Worm (Caenorhabditis elegans) whole organism, L3 larva: ENCODE data around the gene unc-103.
A peak's percentile ranks its signal among the peaks of the same experiment; 100 is the strongest.

ENCODE experiments used
- R02D3.7 ChIP-seq: fragments of 150-350 bp; optimal IDR thresholded peaks from 2 replicates; lab custom pipeline; 2014; ENCODE audit warnings: missing biosample characterization, missing genetic modification characterization
- ZK546.5 ChIP-seq: sonication (generic microtip); optimal IDR thresholded peaks from 2 replicates; lab custom pipeline; 2017; ENCODE audit warnings: missing biosample characterization, missing genetic modification characterization
- aly-2 ChIP-seq: fragments of 150-350 bp; optimal IDR thresholded peaks from 2 replicates; lab custom pipeline; 2014; ENCODE audit warnings: missing biosample characterization, missing genetic modification characterization
- ama-1 ChIP-seq: fragments of 150-350 bp; optimal IDR thresholded peaks from 2 replicates; lab custom pipeline; 2018
- ceh-16 ChIP-seq: sonication (generic microtip); optimal IDR thresholded peaks from 2 replicates; lab custom pipeline; 2017; ENCODE audit warnings: missing biosample characterization, missing genetic modification characterization
- ceh-28 ChIP-seq: fragments of 150-350 bp; optimal IDR thresholded peaks from 2 replicates; lab custom pipeline; 2014; ENCODE audit warnings: missing biosample characterization, missing genetic modification reagents, missing genetic modification characterization
- ceh-82 ChIP-seq: fragments of 150-350 bp; optimal IDR thresholded peaks from 2 replicates; lab custom pipeline; 2014; ENCODE audit warnings: missing biosample characterization, missing genetic modification characterization
- ceh-9 ChIP-seq: sonication (generic microtip); optimal IDR thresholded peaks from 2 replicates; lab custom pipeline; 2018; ENCODE audit warnings: missing biosample characterization, missing genetic modification characterization
- daf-12 ChIP-seq: fragments of 150-350 bp; optimal IDR thresholded peaks from 2 replicates; lab custom pipeline; 2014; ENCODE audit warnings: missing biosample characterization, missing genetic modification reagents, missing genetic modification characterization
- egl-27 ChIP-seq: sonication (generic microtip); optimal IDR thresholded peaks from 4 replicates; lab custom pipeline; 2017; ENCODE audit warnings: missing biosample characterization, missing genetic modification reagents, missing genetic modification characterization
- egl-5 ChIP-seq: fragments of 150-350 bp; optimal IDR thresholded peaks from 2 replicates; lab custom pipeline; 2017; ENCODE audit warnings: missing biosample characterization, missing genetic modification reagents, missing genetic modification characterization, inconsistent platforms
- elt-1 ChIP-seq: fragments of 150-350 bp; optimal IDR thresholded peaks from 2 replicates; lab custom pipeline; 2014; ENCODE audit warnings: missing biosample characterization, missing genetic modification characterization
- elt-2 ChIP-seq: sonication (generic microtip); optimal IDR thresholded peaks from 2 replicates; lab custom pipeline; 2016; ENCODE audit warnings: missing genetic modification reagents, mild to moderate bottlenecking, missing genetic modification characterization, missing compliant biosample characterization
- elt-3 ChIP-seq, 3 experiments: fragments of 150-350 bp in 1 of 3; sonication (generic microtip) in 2 of 3; optimal IDR thresholded peaks; 2 replicates in 2 of 3; 4 replicates in 1 of 3; lab custom pipeline; 2014 to 2017; ENCODE audit warnings: missing biosample characterization in 3 of 3, missing genetic modification characterization in 3 of 3
- eor-1 ChIP-seq, 2 experiments: fragments of 150-350 bp; optimal IDR thresholded peaks; 2 replicates each; lab custom pipeline; 2014 to 2018; ENCODE audit warnings: missing biosample characterization in 2 of 2, missing genetic modification characterization in 2 of 2
- fkh-10 ChIP-seq: sonication (generic microtip); optimal IDR thresholded peaks from 2 replicates; lab custom pipeline; 2017; ENCODE audit warnings: missing biosample characterization, missing genetic modification reagents, missing genetic modification characterization
- fkh-2 ChIP-seq: fragments of 150-350 bp; optimal IDR thresholded peaks from 2 replicates; lab custom pipeline; 2014; ENCODE audit warnings: missing biosample characterization, missing genetic modification reagents, missing genetic modification characterization
- fos-1 ChIP-seq: fragments of 150-350 bp; optimal IDR thresholded peaks from 2 replicates; lab custom pipeline; 2014; ENCODE audit warnings: missing biosample characterization, missing genetic modification characterization
- hmg-11 ChIP-seq: sonication (generic microtip); optimal IDR thresholded peaks from 2 replicates; lab custom pipeline; 2016; ENCODE audit warnings: missing genetic modification characterization, missing compliant biosample characterization
- jun-1 ChIP-seq: fragments of 150-350 bp; optimal IDR thresholded peaks from 2 replicates; lab custom pipeline; 2014; ENCODE audit warnings: missing biosample characterization, missing genetic modification reagents, missing genetic modification characterization
- lin-15B ChIP-seq: fragments of 150-350 bp; optimal IDR thresholded peaks from 2 replicates; lab custom pipeline; 2014; ENCODE audit warnings: missing biosample characterization, missing genetic modification characterization
- lin-39 ChIP-seq: fragments of 150-350 bp; optimal IDR thresholded peaks from 2 replicates; lab custom pipeline; 2018; ENCODE audit warnings: missing biosample characterization, missing genetic modification reagents, missing genetic modification characterization
- lsy-12 ChIP-seq: sonication (generic microtip); optimal IDR thresholded peaks from 2 replicates; lab custom pipeline; 2016; ENCODE audit warnings: mild to moderate bottlenecking, missing genetic modification characterization, missing compliant biosample characterization
- mdl-1 ChIP-seq: fragments of 150-350 bp; optimal IDR thresholded peaks from 2 replicates; lab custom pipeline; 2014; ENCODE audit warnings: missing biosample characterization, missing genetic modification characterization
- mml-1 ChIP-seq: fragments of 150-350 bp; sonication (generic microtip); optimal IDR thresholded peaks from 3 replicates; lab custom pipeline; 2014; ENCODE audit warnings: missing biosample characterization, missing genetic modification characterization
- nfya-1 ChIP-seq: sonication (generic microtip); optimal IDR thresholded peaks from 2 replicates; lab custom pipeline; 2017; ENCODE audit warnings: missing genetic modification characterization, mild to moderate bottlenecking, missing compliant biosample characterization, antibody characterized with exemption, moderate library complexity; ENCODE audit not compliant: insufficient read depth
- nhr-11 ChIP-seq: fragments of 150-350 bp; optimal IDR thresholded peaks from 2 replicates; lab custom pipeline; 2014; ENCODE audit warnings: missing biosample characterization, missing genetic modification characterization
- nhr-12 ChIP-seq: fragments of 150-350 bp; optimal IDR thresholded peaks from 2 replicates; lab custom pipeline; 2014; ENCODE audit warnings: missing biosample characterization, missing genetic modification characterization
- nhr-23 ChIP-seq: fragments of 150-350 bp; optimal IDR thresholded peaks from 2 replicates; lab custom pipeline; 2014; ENCODE audit warnings: missing biosample characterization, missing genetic modification reagents, missing genetic modification characterization
- nhr-237 ChIP-seq: fragments of 150-350 bp; optimal IDR thresholded peaks from 2 replicates; lab custom pipeline; 2014; ENCODE audit warnings: missing biosample characterization, missing genetic modification characterization
- nhr-25 ChIP-seq: sonication (generic microtip); optimal IDR thresholded peaks from 2 replicates; lab custom pipeline; 2017; ENCODE audit warnings: missing biosample characterization, missing genetic modification characterization
- nhr-28 ChIP-seq: fragments of 150-350 bp; optimal IDR thresholded peaks from 2 replicates; lab custom pipeline; 2014; ENCODE audit warnings: missing biosample characterization, missing genetic modification characterization
- nhr-43 ChIP-seq: sonication (generic microtip); optimal IDR thresholded peaks from 2 replicates; lab custom pipeline; 2016; ENCODE audit warnings: mild to moderate bottlenecking, missing genetic modification characterization, missing compliant biosample characterization; ENCODE audit not compliant: poor library complexity, severe bottlenecking
- nhr-67 ChIP-seq: fragments of 150-350 bp; optimal IDR thresholded peaks from 2 replicates; lab custom pipeline; 2014; ENCODE audit warnings: missing biosample characterization, missing genetic modification characterization
- nhr-76 ChIP-seq: fragments of 150-350 bp; sonication (generic microtip); optimal IDR thresholded peaks from 5 replicates; lab custom pipeline; 2014; ENCODE audit warnings: missing biosample characterization, missing genetic modification characterization
- nhr-77 ChIP-seq: fragments of 150-350 bp; optimal IDR thresholded peaks from 2 replicates; lab custom pipeline; 2014; ENCODE audit warnings: missing biosample characterization, missing genetic modification characterization
- pha-4 ChIP-seq: fragments of 150-350 bp; optimal IDR thresholded peaks from 2 replicates; lab custom pipeline; 2014; ENCODE audit warnings: missing biosample characterization, missing genetic modification reagents, missing genetic modification characterization
- pqm-1 ChIP-seq: fragments of 150-350 bp; optimal IDR thresholded peaks from 2 replicates; lab custom pipeline; 2017; ENCODE audit warnings: missing biosample characterization, missing genetic modification characterization, inconsistent platforms
- sea-2 ChIP-seq: fragments of 150-350 bp; sonication (generic microtip); optimal IDR thresholded peaks from 4 replicates; lab custom pipeline; 2014; ENCODE audit warnings: missing biosample characterization, missing genetic modification reagents, missing genetic modification characterization
- skn-1 ChIP-seq: fragments of 150-350 bp; optimal IDR thresholded peaks from 2 replicates; lab custom pipeline; 2014; ENCODE audit warnings: missing biosample characterization, missing genetic modification characterization
- snpc-4 ChIP-seq: fragments of 150-350 bp; optimal IDR thresholded peaks from 2 replicates; lab custom pipeline; 2014; ENCODE audit warnings: missing biosample characterization, missing genetic modification characterization
- tbx-2 ChIP-seq: sonication (generic microtip); optimal IDR thresholded peaks from 2 replicates; lab custom pipeline; 2016; ENCODE audit warnings: mild to moderate bottlenecking, missing genetic modification characterization, missing compliant biosample characterization
- unc-39 ChIP-seq: sonication (generic microtip); optimal IDR thresholded peaks from 4 replicates; lab custom pipeline; 2017; ENCODE audit warnings: missing biosample characterization, missing genetic modification characterization
- unc-62 ChIP-seq: fragments of 150-350 bp; sonication (generic microtip); optimal IDR thresholded peaks from 4 replicates; lab custom pipeline; 2014; ENCODE audit warnings: missing biosample characterization, missing genetic modification reagents, missing genetic modification characterization
- zag-1 ChIP-seq: fragments of 150-350 bp; optimal IDR thresholded peaks from 2 replicates; lab custom pipeline; 2014; ENCODE audit warnings: missing biosample characterization, missing genetic modification characterization
- ztf-11 ChIP-seq: fragments of 150-350 bp; optimal IDR thresholded peaks from 2 replicates; lab custom pipeline; 2014; ENCODE audit warnings: missing biosample characterization, missing genetic modification characterization
- ztf-4 ChIP-seq: fragments of 150-350 bp; optimal IDR thresholded peaks from 2 replicates; lab custom pipeline; 2014; ENCODE audit warnings: missing biosample characterization, missing genetic modification characterization

unc-103 gene

DNA sequence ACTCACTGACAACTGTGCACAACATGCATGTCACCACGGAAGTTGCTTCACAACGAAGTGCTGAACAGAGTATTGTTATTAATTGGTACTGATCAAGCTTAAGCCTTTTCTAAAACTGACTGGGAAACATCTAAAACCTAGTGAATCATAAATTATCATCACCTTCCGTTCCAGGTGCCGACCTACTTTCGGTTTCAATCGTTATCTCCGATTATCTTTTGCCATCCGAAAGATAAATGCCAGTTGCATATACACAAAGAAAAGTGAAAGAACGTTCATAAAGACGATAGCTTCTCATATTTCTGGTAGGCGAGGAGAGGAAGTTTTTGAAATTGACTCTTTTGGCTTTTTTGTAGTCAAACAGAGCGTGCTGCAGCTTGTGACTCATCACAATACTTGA is 74.4 kb downstream of the unc-103 start:
- TF ChIP-seq pqm-1, result no peak
- TF ChIP-seq snpc-4 (tag; lab: Kevin White, UChicago), result no peak
- TF ChIP-seq nhr-23 (tag; lab: Kevin White, UChicago), result peak; percentile 4
- no peak for TF ChIP-seq elt-2 (tag; lab: Kevin White, UChicago)
- no peak for TF ChIP-seq nhr-76 (tag; lab: Kevin White, UChicago)
- no peak for TF ChIP-seq nhr-25
- peak; percentile 10 for TF ChIP-seq nhr-43 (tag; lab: Kevin White, UChicago)

DNA sequence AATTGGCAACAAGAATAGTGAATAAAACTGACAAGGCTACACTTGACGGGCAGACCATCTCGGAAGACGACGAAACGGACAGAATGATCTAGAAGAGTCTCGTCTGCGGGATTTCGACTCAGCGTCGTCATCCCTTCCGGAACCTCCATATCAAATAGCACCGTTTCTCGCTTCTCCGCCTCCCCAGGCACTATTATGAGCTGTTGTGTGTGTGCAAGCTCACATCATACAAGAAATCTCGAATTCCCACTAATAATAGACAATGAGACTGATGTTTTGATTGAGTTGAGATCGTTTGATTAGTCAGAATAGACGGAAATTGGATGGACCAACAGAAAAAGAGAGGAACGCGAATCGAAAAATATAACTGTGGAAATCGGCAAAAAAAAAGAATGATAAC is 75.1 kb downstream of the unc-103 start, which contains the start of gene spp-28:
spp-28 (minus strand) TSS at position 101 of the 400 bp plus-strand sequence.
- no peak for TF ChIP-seq mdl-1 (tag; lab: Kevin White, UChicago)
- no peak for TF ChIP-seq fkh-10 (GFP tag; lab: Kevin White, UChicago)
- no peak for TF ChIP-seq nhr-23 (tag; lab: Kevin White, UChicago)
- TF ChIP-seq nhr-76 (tag; lab: Kevin White, UChicago), result no peak
- TF ChIP-seq sea-2 (GFP tag; lab: Kevin White, UChicago), result no peak

DNA sequence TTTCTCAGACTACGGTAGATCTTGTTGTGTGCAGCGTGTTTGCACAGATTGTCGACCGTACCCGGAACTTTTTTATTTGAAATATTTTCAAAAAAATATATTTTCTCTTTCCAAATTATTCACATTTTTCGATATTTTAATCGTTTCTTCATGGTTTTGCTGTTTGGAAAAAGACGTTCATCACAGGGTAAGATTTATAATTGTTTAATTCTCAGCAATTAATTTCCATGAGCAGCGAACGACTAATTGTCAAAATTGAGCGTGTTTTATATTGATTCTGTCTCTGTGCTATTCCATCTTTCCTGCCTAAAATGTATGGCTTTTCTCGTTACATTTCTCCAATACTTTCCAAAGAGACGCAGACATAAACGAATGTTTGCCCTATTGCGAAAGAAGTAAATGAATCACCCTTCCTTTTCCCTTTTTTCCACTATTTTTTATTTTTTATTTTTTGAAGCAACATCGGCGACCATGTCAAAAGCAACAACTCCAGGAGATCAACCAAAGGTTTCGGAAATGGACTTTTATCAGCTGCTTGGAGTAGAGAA is 76.0 kb downstream of the unc-103 start, which contains the start of gene dnj-16:
dnj-16 (plus strand) TSS at position 51 of the 548 bp plus-strand sequence.
- no peak for TF ChIP-seq egl-5 (tag; lab: Kevin White, UChicago)
- no peak for TF ChIP-seq ama-1 (lab: Kevin White, UChicago)
- TF ChIP-seq elt-3 (tag; optimal IDR thresholded peaks at IDR 0.05; lab: Kevin White, UChicago), result no peak
- TF ChIP-seq unc-39 (tag; lab: Kevin White, UChicago), result no peak
- no peak for TF ChIP-seq elt-2 (tag; lab: Kevin White, UChicago)
- TF ChIP-seq mdl-1 (tag; lab: Kevin White, UChicago), result no peak
- TF ChIP-seq fkh-10 (GFP tag; lab: Kevin White, UChicago), result no peak
- peak; percentile 56 for TF ChIP-seq jun-1
- no peak for TF ChIP-seq ztf-11 (tag; lab: Kevin White, UChicago)
- TF ChIP-seq nhr-43 (tag; lab: Kevin White, UChicago), result no peak
- TF ChIP-seq eor-1 (tag; optimal IDR thresholded peaks at IDR 0.05; lab: Kevin White, UChicago), result no peak
- TF ChIP-seq skn-1 (tag; lab: Kevin White, UChicago), result no peak
- peak; percentile 69 for TF ChIP-seq nfya-1 (tag; lab: Kevin White, UChicago)
- TF ChIP-seq nhr-67 (tag; lab: Kevin White, UChicago), result no peak
- TF ChIP-seq hmg-11 (tag; lab: Kevin White, UChicago), result peak; percentile 43
- no peak for TF ChIP-seq zag-1 (tag; lab: Kevin White, UChicago)
- TF ChIP-seq elt-1 (tag; lab: Kevin White, UChicago), result no peak
- no peak for TF ChIP-seq egl-27
- no peak for TF ChIP-seq nhr-76 (tag; lab: Kevin White, UChicago)
- TF ChIP-seq aly-2 (tag; lab: Kevin White, UChicago), result no peak
- TF ChIP-seq nhr-25, result peak; percentile 8
- TF ChIP-seq nhr-23 (tag; lab: Kevin White, UChicago), result no peak
- peak; percentile 40 for TF ChIP-seq lin-15B (tag; lab: Kevin White, UChicago)
- no peak for TF ChIP-seq mml-1 (tag; lab: Kevin White, UChicago)
- TF ChIP-seq R02D3.7 (tag; lab: Kevin White, UChicago), result no peak
- TF ChIP-seq lin-39, result peak; percentile 33
- no peak for TF ChIP-seq fos-1
- no peak for TF ChIP-seq fkh-2 (tag; lab: Kevin White, UChicago)
- no peak for TF ChIP-seq ztf-4 (tag; lab: Kevin White, UChicago)
- no peak for TF ChIP-seq nhr-237 (tag; lab: Kevin White, UChicago)
- peak; percentile 30 for TF ChIP-seq pqm-1
- no peak for TF ChIP-seq lsy-12
- no peak for TF ChIP-seq nhr-12 (tag; lab: Kevin White, UChicago)
- TF ChIP-seq pha-4 (tag; lab: Kevin White, UChicago), result peak; percentile 88
- TF ChIP-seq ceh-9 (tag; lab: Kevin White, UChicago), result no peak
- TF ChIP-seq ceh-28 (tag; lab: Kevin White, UChicago), result peak; percentile 4
- no peak for TF ChIP-seq nhr-28
- TF ChIP-seq nhr-11 (tag; lab: Kevin White, UChicago), result no peak
- TF ChIP-seq snpc-4 (tag; lab: Kevin White, UChicago), result peak; percentile 9
- TF ChIP-seq tbx-2 (tag; lab: Kevin White, UChicago), result no peak
- TF ChIP-seq ceh-16, result no peak
- TF ChIP-seq ceh-82, result no peak
- no peak for TF ChIP-seq ZK546.5 (tag; lab: Kevin White, UChicago)
- no peak for TF ChIP-seq unc-62 (GFP tag; lab: Kevin White, UChicago)
- no peak for TF ChIP-seq sea-2 (GFP tag; lab: Kevin White, UChicago)
- no peak for TF ChIP-seq nhr-77 (tag; lab: Kevin White, UChicago)
- no peak for TF ChIP-seq daf-12 (tag; lab: Kevin White, UChicago)
